Fruit fly (Drosophila melanogaster): Measurements from ENCODE around the gene CG15369.

CG15369 gene

DNA sequence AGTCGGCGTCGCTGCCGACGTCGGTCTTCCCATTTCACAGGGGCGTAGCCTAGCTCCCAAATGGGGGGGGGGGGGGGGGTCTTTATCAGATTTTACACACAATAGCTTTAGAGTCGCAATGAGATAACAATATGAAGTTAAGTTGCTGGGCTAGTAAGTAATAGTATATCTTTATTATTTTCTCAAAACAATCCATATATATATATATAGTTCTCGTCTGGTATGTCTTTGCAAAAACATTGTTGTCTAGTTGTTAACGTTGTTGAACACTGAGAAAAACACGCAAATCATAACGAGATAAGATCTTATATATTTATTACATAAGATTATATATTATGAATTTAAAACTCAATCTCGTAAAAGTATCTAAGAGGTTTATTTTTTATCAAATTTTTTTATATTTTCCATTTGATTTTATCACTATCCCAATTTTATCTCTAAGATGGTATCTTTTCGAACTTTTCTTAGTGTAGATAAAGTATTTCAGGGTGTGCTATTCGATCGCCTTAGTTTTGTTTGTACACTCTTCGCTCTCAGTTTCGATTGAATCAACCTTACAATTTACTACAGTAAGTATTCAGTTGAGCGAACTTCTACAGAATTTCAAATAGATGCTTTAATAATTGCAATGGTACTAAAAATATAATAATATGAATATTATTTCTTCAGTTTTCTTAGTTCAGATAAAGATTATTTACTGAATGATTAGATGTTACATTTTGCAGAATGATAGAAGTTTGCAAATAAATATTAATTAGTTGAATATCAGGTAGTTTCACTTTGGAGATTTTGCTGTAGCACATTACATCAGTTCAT, 14.6 kb upstream of the CG15369 start (continued):
- no peak for TF ChIP-seq CG14965 (GFP tag; optimal IDR thresholded peaks at IDR 0.05; ENCODE audit: borderline replicate concordance)
- no peak for TF ChIP-seq Ets97D (GFP tag; optimal IDR thresholded peaks at IDR 0.05)
- TF ChIP-seq danr (GFP tag; IDR thresholded peaks at IDR 0.05) = peak; percentile 72
- TF ChIP-seq CG17359 (tag; optimal IDR thresholded peaks at IDR 0.05) = peak; percentile 60
- no peak for TF ChIP-seq CG42726 (GFP tag; IDR thresholded peaks at IDR 0.05; ENCODE audit: partially characterized antibody)
- TF ChIP-seq sug (tag; optimal IDR thresholded peaks at IDR 0.05) = peak; percentile 54
- no peak for TF ChIP-seq disco-r (GFP tag; optimal IDR thresholded peaks at IDR 0.05)
- no peak for TF ChIP-seq Dad (GFP tag; optimal IDR thresholded peaks at IDR 0.05)
- TF ChIP-seq CG3065 (GFP tag; optimal IDR thresholded peaks at IDR 0.05) = no peak
- peak; percentile 82 for TF ChIP-seq vvl (GFP tag; IDR thresholded peaks at IDR 0.05)
- no peak for TF ChIP-seq tup (GFP tag; optimal IDR thresholded peaks at IDR 0.05)
- peak; percentile 78 for TF ChIP-seq CG6765 (GFP tag; optimal IDR thresholded peaks at IDR 0.05)
- no peak for TF ChIP-seq Dip2 (GFP tag; IDR thresholded peaks at IDR 0.05)
- no peak for TF ChIP-seq Hr78 (GFP tag; optimal IDR thresholded peaks at IDR 0.05)
- no peak for TF ChIP-seq CG32767 (GFP tag; IDR thresholded peaks at IDR 0.05)
- peak; percentile 76 for TF ChIP-seq Usf (GFP tag; optimal IDR thresholded peaks at IDR 0.05)
- peak; percentile 79 for TF ChIP-seq Ptx1 (GFP tag; IDR thresholded peaks at IDR 0.05)
- TF ChIP-seq rib (GFP tag; IDR thresholded peaks at IDR 0.05) = peak; percentile 90
- TF ChIP-seq Ssrp (tag; optimal IDR thresholded peaks at IDR 0.05) = no peak
- TF ChIP-seq CG14441 (GFP tag; IDR thresholded peaks at IDR 0.05) = peak; percentile 86
- peak; percentile 45; the same call in 1 of the 3 replicates for TF ChIP-seq Optix (GFP tag; IDR thresholded peaks at IDR 0.05)
- TF ChIP-seq Meics (GFP tag; optimal IDR thresholded peaks at IDR 0.05) = peak; percentile 93
- no peak for TF ChIP-seq prd (optimal IDR thresholded peaks at IDR 0.05)
- peak; percentile 83 for TF ChIP-seq prd (GFP tag; IDR thresholded peaks at IDR 0.05)
- peak in 1 of 2 experiments; percentile 40 for TF ChIP-seq dpn (GFP tag; optimal IDR thresholded peaks at IDR 0.05)
- TF ChIP-seq eve (GFP tag; optimal IDR thresholded peaks at IDR 0.05) = no peak
- peak; percentile 85 for TF ChIP-seq CG34422 (GFP tag; IDR thresholded peaks at IDR 0.05)
- TF ChIP-seq CG12942 (GFP tag; optimal IDR thresholded peaks at IDR 0.05) = no peak
- peak; percentile 18 for TF ChIP-seq CG5180 (GFP tag; optimal IDR thresholded peaks at IDR 0.05)
- TF ChIP-seq CG10462 (GFP tag; optimal IDR thresholded peaks at IDR 0.05) = no peak
- TF ChIP-seq Bteb2 (GFP tag; optimal IDR thresholded peaks at IDR 0.05) = no peak
- TF ChIP-seq p53 (GFP tag; optimal IDR thresholded peaks at IDR 0.05) = no peak
- TF ChIP-seq CG30403 (GFP tag; optimal IDR thresholded peaks at IDR 0.05) = peak; percentile 54
- TF ChIP-seq ind (GFP tag; optimal IDR thresholded peaks at IDR 0.05) = peak; percentile 51
- TF ChIP-seq sens-2 (GFP tag; IDR thresholded peaks at IDR 0.05) = no peak
- TF ChIP-seq CG1647 (GFP tag; optimal IDR thresholded peaks at IDR 0.05) = no peak
- TF ChIP-seq Adf1 (GFP tag; IDR thresholded peaks at IDR 0.05) = peak; percentile 96
- TF ChIP-seq en (GFP tag; optimal IDR thresholded peaks at IDR 0.05) = no peak
- TF ChIP-seq CG14050 (GFP tag; IDR thresholded peaks at IDR 0.05) = peak; percentile 66
- peak; percentile 82 for TF ChIP-seq ken (GFP tag; IDR thresholded peaks at IDR 0.05)
- peak; percentile 59; the same call in 1 of the 3 replicates for TF ChIP-seq ase (GFP tag; IDR thresholded peaks at IDR 0.05)
- TF ChIP-seq Awh (GFP tag; IDR thresholded peaks at IDR 0.05) = 0 out of 2 replicates have a peak, but pooled peaks have one; percentile 19
- peak; percentile 82 for TF ChIP-seq Fer1 (GFP tag; optimal IDR thresholded peaks at IDR 0.05)
- no peak for TF ChIP-seq dm (GFP tag; optimal IDR thresholded peaks at IDR 0.05)
- TF ChIP-seq CG34224 (GFP tag; IDR thresholded peaks at IDR 0.05; ENCODE audit: partially characterized antibody) = no peak
- no peak for TF ChIP-seq CHES-1-like (GFP tag; optimal IDR thresholded peaks at IDR 0.05)
- TF ChIP-seq CG10209 (GFP tag; optimal IDR thresholded peaks at IDR 0.05) = peak; percentile 74
- TF ChIP-seq chm (GFP tag; IDR thresholded peaks at IDR 0.05) = peak; percentile 58; the same call in 1 of the 2 replicates
- peak; percentile 53 for TF ChIP-seq exex (tag; optimal IDR thresholded peaks at IDR 0.05)
- TF ChIP-seq stc (GFP tag; IDR thresholded peaks at IDR 0.05) = peak; percentile 69

Data from whole organism, embryonic.